Fruit fly (Drosophila melanogaster) whole organism, embryonic: ENCODE data around the gene lectin-37Db.

ENCODE experiments used
- CG2889 ChIP-seq: fragments of 200-800 bp; sonication (Bioruptor generic); IDR thresholded peaks from 3 replicates; pipeline ENCODE4 v1.3.6; 2022; ENCODE audit warnings: missing biosample characterization, missing genetic modification characterization
- CG8359 ChIP-seq: fragments of 200-800 bp; sonication (Bioruptor generic); optimal IDR thresholded peaks from 2 replicates; lab custom pipeline; 2017; ENCODE audit warnings: missing biosample characterization, mild to moderate bottlenecking, missing genetic modification characterization, borderline replicate concordance
- Elba2 ChIP-seq: fragments of 200-800 bp; sonication (Bioruptor generic); optimal IDR thresholded peaks from 3 replicates; lab custom pipeline; 2016; ENCODE audit warnings: missing biosample characterization, missing genetic modification characterization
- Lim3 ChIP-seq: fragments of 200-800 bp; sonication (Bioruptor generic); IDR thresholded peaks from 2 replicates; pipeline ENCODE4 v1.3.6; 2022; ENCODE audit warnings: missing biosample characterization, missing genetic modification characterization
- fu2 ChIP-seq: fragments of 200-800 bp; sonication (Bioruptor generic); optimal IDR thresholded peaks from 2 replicates; lab custom pipeline; 2016; ENCODE audit warnings: missing biosample characterization, missing genetic modification characterization
- gro ChIP-seq: fragments of 200-800 bp; sonication (Bioruptor generic); optimal IDR thresholded peaks from 2 replicates; lab custom pipeline; 2016; ENCODE audit warnings: missing biosample characterization, missing genetic modification characterization

DNA sequence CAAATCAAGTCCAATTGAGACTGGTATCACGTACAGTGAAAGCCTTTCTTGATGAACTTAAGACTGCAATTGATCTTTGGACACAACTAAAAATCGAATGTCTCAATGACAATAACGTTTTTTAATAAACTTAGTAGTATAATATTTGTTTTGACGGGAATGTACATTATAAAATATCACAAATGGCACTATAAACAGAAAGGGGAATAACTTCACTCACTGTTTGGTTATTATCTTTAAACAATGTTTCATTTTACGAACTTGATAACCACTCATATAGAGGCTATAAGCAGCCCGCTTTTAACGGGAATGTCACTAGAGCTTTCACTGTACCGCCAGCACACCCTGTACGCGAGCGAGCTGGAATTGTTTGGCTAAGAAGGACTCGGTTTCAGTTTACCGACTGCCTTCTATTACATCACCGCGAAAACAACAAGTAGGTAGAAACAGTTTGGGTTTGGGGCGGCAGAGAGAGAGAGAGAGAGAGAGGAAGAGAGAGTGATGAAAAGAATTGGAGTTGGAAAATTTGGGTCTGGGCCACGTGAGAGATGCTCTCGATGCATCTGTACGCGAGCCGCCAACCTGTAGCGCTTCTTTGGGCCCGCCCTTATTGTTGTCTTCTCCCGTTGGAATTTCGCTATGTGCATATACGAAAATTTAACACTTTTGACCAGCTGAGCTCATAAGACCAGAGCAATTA, 21.1 kb upstream of the lectin-37Db start:
- no peak for TF ChIP-seq CG8359
- TF ChIP-seq fu2 (GFP tag; lab: Kevin White, UChicago), result peak; percentile 16
- no peak for TF ChIP-seq gro
- TF ChIP-seq Elba2 (GFP tag; lab: Kevin White, UChicago), result no peak
- no peak for TF ChIP-seq CG2889 (GFP tag; lab: Robert Waterston, UW)
- no peak for TF ChIP-seq Lim3 (GFP tag; lab: Robert Waterston, UW)
